Fruit fly (Drosophila melanogaster) whole organism, prepupa: Measurements from ENCODE around the gene CG7408.

Experiments used
- Blimp-1 ChIP-seq: fragments of 200-800 bp; sonication (Bioruptor generic); optimal IDR thresholded peaks from 3 replicates; lab custom pipeline; 2017; ENCODE audit warnings: missing biosample characterization, missing genetic modification characterization, mild to moderate bottlenecking, moderate library complexity, missing genetic modification reagents
- CG10631 ChIP-seq: fragments of 200-800 bp; sonication (Bioruptor generic); optimal IDR thresholded peaks from 2 replicates; lab custom pipeline; 2016; ENCODE audit warnings: missing biosample characterization, missing genetic modification characterization
- CG10669 ChIP-seq: fragments of 200-800 bp; sonication (Bioruptor generic); optimal IDR thresholded peaks from 3 replicates; lab custom pipeline; 2018; ENCODE audit warnings: missing biosample characterization, mild to moderate bottlenecking, missing genetic modification characterization, moderate library complexity
- CG11294 ChIP-seq: fragments of 200-800 bp; sonication (Bioruptor generic); IDR thresholded peaks from 2 replicates; pipeline ENCODE4 v1.3.6; 2022; ENCODE audit warnings: missing biosample characterization, missing genetic modification characterization
- CG15336 ChIP-seq: fragments of 200-800 bp; sonication (Bioruptor generic); IDR thresholded peaks from 2 replicates; pipeline ENCODE4 v1.3.6; 2022; ENCODE audit warnings: missing biosample characterization, missing genetic modification characterization
- CG16779 ChIP-seq: fragments of 200-800 bp; sonication (Bioruptor generic); optimal IDR thresholded peaks from 3 replicates; lab custom pipeline; 2017; ENCODE audit warnings: missing biosample characterization, mild to moderate bottlenecking, missing genetic modification characterization
- CG3919 ChIP-seq: fragments of 200-800 bp; sonication (Bioruptor generic); optimal IDR thresholded peaks from 3 replicates; lab custom pipeline; 2016; ENCODE audit warnings: missing biosample characterization, missing genetic modification characterization
- CG4318 ChIP-seq: fragments of 200-800 bp; sonication (Bioruptor generic); optimal IDR thresholded peaks from 3 replicates; lab custom pipeline; 2017; ENCODE audit warnings: missing biosample characterization, mild to moderate bottlenecking, missing genetic modification characterization
- CG6163 ChIP-seq: fragments of 200-800 bp; sonication (Bioruptor generic); IDR thresholded peaks from 3 replicates; pipeline ENCODE4 v1.3.6; 2022; ENCODE audit warnings: missing biosample characterization, missing genetic modification characterization
- CG6276 ChIP-seq: fragments of 200-800 bp; sonication (Bioruptor generic); optimal IDR thresholded peaks from 2 replicates; lab custom pipeline; 2017; ENCODE audit warnings: missing biosample characterization, mild to moderate bottlenecking, missing genetic modification characterization
- CG6792 ChIP-seq: fragments of 200-800 bp; sonication (Bioruptor generic); optimal IDR thresholded peaks from 3 replicates; lab custom pipeline; 2016; ENCODE audit warnings: missing biosample characterization, missing genetic modification characterization
- CG6808 ChIP-seq: fragments of 200-800 bp; sonication (Bioruptor generic); optimal IDR thresholded peaks from 3 replicates; lab custom pipeline; 2017; ENCODE audit warnings: missing biosample characterization, missing genetic modification characterization, mild to moderate bottlenecking, moderate library complexity, missing genetic modification reagents
- CG7368 ChIP-seq: fragments of 200-800 bp; sonication (Bioruptor generic); optimal IDR thresholded peaks from 3 replicates; lab custom pipeline; 2016; ENCODE audit warnings: missing biosample characterization, missing genetic modification characterization
- CG8119 ChIP-seq: fragments of 200-800 bp; sonication (Bioruptor generic); IDR thresholded peaks from 3 replicates; pipeline ENCODE4 v1.3.6; 2022; ENCODE audit warnings: missing biosample characterization, missing genetic modification characterization
- CG8319 ChIP-seq: fragments of 200-800 bp; sonication (Bioruptor generic); optimal IDR thresholded peaks from 3 replicates; lab custom pipeline; 2016; ENCODE audit warnings: missing biosample characterization, missing genetic modification characterization
- CG8632 ChIP-seq: fragments of 200-800 bp; sonication (Bioruptor generic); optimal IDR thresholded peaks from 3 replicates; lab custom pipeline; 2016; ENCODE audit warnings: missing biosample characterization, missing genetic modification characterization
- CG9139 ChIP-seq: fragments of 200-800 bp; sonication (Bioruptor generic); optimal IDR thresholded peaks from 3 replicates; lab custom pipeline; 2017; ENCODE audit warnings: missing biosample characterization, mild to moderate bottlenecking, missing genetic modification characterization
- Eip75B ChIP-seq: fragments of 200-800 bp; sonication (Bioruptor generic); optimal IDR thresholded peaks from 3 replicates; lab custom pipeline; 2016; ENCODE audit warnings: missing biosample characterization, missing genetic modification characterization
- Eip78C ChIP-seq: fragments of 200-800 bp; sonication (Bioruptor generic); peaks from one replicate; lab custom pipeline; 2016; ENCODE audit warnings: missing biosample characterization, missing genetic modification characterization
- Ets21C ChIP-seq: fragments of 200-800 bp; sonication (Bioruptor generic); optimal IDR thresholded peaks from 3 replicates; lab custom pipeline; 2016; ENCODE audit warnings: missing biosample characterization, missing genetic modification characterization
- Ets96B ChIP-seq: fragments of 200-800 bp; optimal IDR thresholded peaks from 2 replicates; lab custom pipeline; 2019; ENCODE audit warnings: missing biosample characterization, mild to moderate bottlenecking, missing genetic modification characterization, moderate library complexity
- Hr39 ChIP-seq: fragments of 200-800 bp; sonication (Bioruptor generic); optimal IDR thresholded peaks from 2 replicates; lab custom pipeline; 2016; ENCODE audit warnings: missing biosample characterization, missing genetic modification characterization
- Hr4 ChIP-seq: fragments of 200-800 bp; sonication (Bioruptor generic); optimal IDR thresholded peaks from 3 replicates; lab custom pipeline; 2016; ENCODE audit warnings: missing biosample characterization, missing genetic modification characterization
- OdsH ChIP-seq: fragments of 200-800 bp; sonication (Bioruptor generic); optimal IDR thresholded peaks from 3 replicates; lab custom pipeline; 2016; ENCODE audit warnings: missing biosample characterization, missing genetic modification characterization
- Smox ChIP-seq: fragments of 200-800 bp; sonication (Bioruptor generic); optimal IDR thresholded peaks from 3 replicates; lab custom pipeline; 2016; ENCODE audit warnings: missing biosample characterization, missing genetic modification characterization
- Sox102F ChIP-seq: fragments of 200-800 bp; sonication (Bioruptor generic); optimal IDR thresholded peaks from 2 replicates; lab custom pipeline; 2016; ENCODE audit warnings: missing biosample characterization, mild to moderate bottlenecking, missing genetic modification characterization
- Sox15 ChIP-seq: fragments of 200-800 bp; sonication (Bioruptor generic); optimal IDR thresholded peaks from 3 replicates; lab custom pipeline; 2016; ENCODE audit warnings: missing biosample characterization, missing genetic modification characterization
- achi ChIP-seq: fragments of 200-800 bp; sonication (Bioruptor generic); optimal IDR thresholded peaks from 3 replicates; lab custom pipeline; 2016; ENCODE audit warnings: missing biosample characterization, missing genetic modification characterization
- fd59A ChIP-seq: fragments of 200-800 bp; sonication (Bioruptor generic); optimal IDR thresholded peaks from 2 replicates; lab custom pipeline; 2017; ENCODE audit warnings: missing biosample characterization, mild to moderate bottlenecking, missing genetic modification characterization, missing genetic modification reagents
- fd85E ChIP-seq: fragments of 200-800 bp; sonication (Bioruptor generic); optimal IDR thresholded peaks from 3 replicates; lab custom pipeline; 2016; ENCODE audit warnings: missing biosample characterization, missing genetic modification characterization
- net ChIP-seq: fragments of 200-800 bp; sonication (Bioruptor generic); optimal IDR thresholded peaks from 3 replicates; lab custom pipeline; 2016; ENCODE audit warnings: missing biosample characterization, missing genetic modification characterization
- pdm3 ChIP-seq: fragments of 200-800 bp; sonication (Bioruptor generic); optimal IDR thresholded peaks from 3 replicates; lab custom pipeline; 2016; ENCODE audit warnings: missing biosample characterization, missing genetic modification characterization
- salr ChIP-seq, 2 experiments: fragments of 200-800 bp; sonication (Bioruptor generic); optimal IDR thresholded peaks; 3 replicates each; lab custom pipeline; 2016 to 2018; ENCODE audit warnings: missing biosample characterization in 2 of 2, missing genetic modification characterization in 2 of 2, mild to moderate bottlenecking in 1 of 2
- ss ChIP-seq, 2 experiments: fragments of 200-800 bp; sonication (Bioruptor generic); optimal IDR thresholded peaks; 2 replicates in 1 of 2; 3 replicates in 1 of 2; lab custom pipeline; 2017 to 2018; ENCODE audit warnings: mild to moderate bottlenecking in 2 of 2, missing biosample characterization in 2 of 2, missing genetic modification characterization in 2 of 2, moderate library complexity in 1 of 2
- svp ChIP-seq: fragments of 200-800 bp; sonication (Bioruptor generic); peaks from one replicate; lab custom pipeline; 2016; ENCODE audit warnings: missing biosample characterization, missing genetic modification characterization
- vri ChIP-seq: fragments of 200-800 bp; sonication (Bioruptor generic); optimal IDR thresholded peaks from 3 replicates; lab custom pipeline; 2016; ENCODE audit warnings: missing biosample characterization, mild to moderate bottlenecking, missing genetic modification characterization

Gene CG7408

dm6 chr3L:17902621-17903020 lies 23.7 kb downstream of the CG7408 start:
- TF ChIP-seq Hr39 (no peak), Blimp-1 (GFP tag; lab: Kevin White, UChicago) (no peak), CG16779 (tag; lab: Kevin White, UChicago) (no peak), fd59A (no peak), CG4318 (GFP tag; lab: Kevin White, UChicago) (no peak), Ets21C (GFP tag; lab: Kevin White, UChicago) (no peak), CG6792 (GFP tag; lab: Kevin White, UChicago) (no peak), Sox102F (GFP tag; lab: Kevin White, UChicago) (no peak)

dm6 chr3L:17903813-17904416 lies 25.0 kb downstream of the CG7408 start:
- TF ChIP-seq svp (peak; percentile 75), CG16779 (tag; lab: Kevin White, UChicago) (no peak), CG8119 (no peak), CG10631 (GFP tag; lab: Kevin White, UChicago) (no peak), Eip75B (GFP tag; lab: Kevin White, UChicago) (no peak), fd85E (no peak), Ets96B (tag; lab: Kevin White, UChicago) (no peak), CG6276 (no peak), vri (GFP tag; lab: Kevin White, UChicago) (peak; percentile 5), ss (GFP tag; optimal IDR thresholded peaks at IDR 0.05; lab: Kevin White, UChicago) (no peak), Sox15 (GFP tag; lab: Kevin White, UChicago) (no peak), CG7368 (GFP tag; lab: Kevin White, UChicago) (no peak), CG8632 (GFP tag; lab: Kevin White, UChicago) (no peak), OdsH (GFP tag; lab: Kevin White, UChicago) (no peak), CG3919 (GFP tag; lab: Kevin White, UChicago) (no peak), Smox (no peak), Eip78C (GFP tag; lab: Kevin White, UChicago) (peak; percentile 60), pdm3 (GFP tag; lab: Kevin White, UChicago) (no peak)

- TF ChIP-seq Hr39 (no peak), Eip78C (GFP tag; lab: Kevin White, UChicago) (peak; percentile 26), CG11294 (GFP tag; lab: Robert Waterston, UW) (no peak)
Observed at dm6 chr3L:17904593-17904992, 25.7 kb downstream of the CG7408 start.

dm6 chr3L:17905761-17906160 lies 26.9 kb downstream of the CG7408 start:
- TF ChIP-seq net (GFP tag; lab: Kevin White, UChicago) (peak; percentile 5), Hr4 (no peak), CG6276 (peak; percentile 64), achi (GFP tag; lab: Kevin White, UChicago) (no peak), CG15336 (GFP tag; lab: Robert Waterston, UW) (peak; percentile 56), fd85E (no peak), CG10669 (peak; percentile 18), CG7368 (GFP tag; lab: Kevin White, UChicago) (no peak), CG8119 (0 out of 3 replicates have a peak, but pooled peaks have one; percentile 39), CG8319 (GFP tag; lab: Kevin White, UChicago) (no peak), Sox15 (GFP tag; lab: Kevin White, UChicago) (no peak), svp (peak; percentile 33), salr (GFP tag; optimal IDR thresholded peaks at IDR 0.05; lab: Kevin White, UChicago) (peak in 1 of 2 experiments; percentile 2), CG6163 (0 out of 3 replicates have a peak, but pooled peaks have one; percentile 37), CG6808 (GFP tag; lab: Kevin White, UChicago) (peak; percentile 33), ss (GFP tag; optimal IDR thresholded peaks at IDR 0.05; lab: Kevin White, UChicago) (peak; percentile 27 to 34), CG9139 (GFP tag; lab: Kevin White, UChicago) (peak; percentile 42)
